Fruit fly (Drosophila melanogaster): Measurements from ENCODE around the gene Mp.

Mp gene

dm6 chr3L:7008351-7008750, 9.7 kb downstream of the Mp start (continued):
- peak; percentile 77; the same call in 1 of the 3 replicates for TF ChIP-seq ci (GFP tag; IDR thresholded peaks at IDR 0.05)
- peak; percentile 50 for TF ChIP-seq CG10274 (GFP tag; optimal IDR thresholded peaks at IDR 0.05)
- TF ChIP-seq so (GFP tag; IDR thresholded peaks at IDR 0.05) = peak; percentile 77; the same call in 1 of the 3 replicates
- TF ChIP-seq CG7271 (tag; optimal IDR thresholded peaks at IDR 0.05) = no peak
- peak; percentile 87 for TF ChIP-seq CG9437 (GFP tag; optimal IDR thresholded peaks at IDR 0.05)
- no peak for TF ChIP-seq Sry-β (GFP tag; optimal IDR thresholded peaks at IDR 0.05)
- TF ChIP-seq CG3407 (GFP tag; optimal IDR thresholded peaks at IDR 0.05) = peak; percentile 55
- TF ChIP-seq Sox100B (GFP tag; optimal IDR thresholded peaks at IDR 0.05) = peak; percentile 97
- TF ChIP-seq CG17802 (tag; optimal IDR thresholded peaks at IDR 0.05) = peak; percentile 32
- peak; percentile 64 for TF ChIP-seq salm (tag; optimal IDR thresholded peaks at IDR 0.05)
- TF ChIP-seq pfk (GFP tag; optimal IDR thresholded peaks at IDR 0.05) = no peak
- TF ChIP-seq danr (GFP tag; IDR thresholded peaks at IDR 0.05) = peak; percentile 67
- no peak for TF ChIP-seq Lim3 (GFP tag; IDR thresholded peaks at IDR 0.05)
- peak; percentile 12 for TF ChIP-seq pho (GFP tag; optimal IDR thresholded peaks at IDR 0.05)
- no peak for TF ChIP-seq disco-r (GFP tag; optimal IDR thresholded peaks at IDR 0.05)
- no peak for TF ChIP-seq Dfd (GFP tag; optimal IDR thresholded peaks at IDR 0.05)
- TF ChIP-seq CG5953 (GFP tag; IDR thresholded peaks at IDR 0.05) = no peak
- peak; percentile 68 for TF ChIP-seq sd (tag; optimal IDR thresholded peaks at IDR 0.05)
- peak; percentile 8 for TF ChIP-seq CG10565 (GFP tag; optimal IDR thresholded peaks at IDR 0.05)
- TF ChIP-seq CG14014 (GFP tag; IDR thresholded peaks at IDR 0.05) = peak; percentile 72
- TF ChIP-seq Scr (GFP tag; IDR thresholded peaks at IDR 0.05; ENCODE audit: partially characterized antibody) = no peak
- peak; percentile 87 for TF ChIP-seq BtbVII (GFP tag; optimal IDR thresholded peaks at IDR 0.05)
- no peak for TF ChIP-seq emc (GFP tag; optimal IDR thresholded peaks at IDR 0.05)
- TF ChIP-seq onecut (GFP tag; IDR thresholded peaks at IDR 0.05) = peak; percentile 63
- peak; percentile 78 for TF ChIP-seq HHEX (GFP tag; optimal IDR thresholded peaks at IDR 0.05)
- TF ChIP-seq CG30020 (tag; optimal IDR thresholded peaks at IDR 0.05) = no peak
- TF ChIP-seq ac (GFP tag; optimal IDR thresholded peaks at IDR 0.05) = no peak
- no peak for TF ChIP-seq Neu2 (GFP tag; optimal IDR thresholded peaks at IDR 0.05; ENCODE audit: borderline replicate concordance)
- peak; percentile 66 for TF ChIP-seq sisA (GFP tag; IDR thresholded peaks at IDR 0.05)
- TF ChIP-seq CG6765 (GFP tag; optimal IDR thresholded peaks at IDR 0.05) = peak; percentile 78
- TF ChIP-seq CG4617 (GFP tag; optimal IDR thresholded peaks at IDR 0.05; ENCODE audit: borderline replicate concordance) = peak; percentile 8
- TF ChIP-seq CrebB (tag; optimal IDR thresholded peaks at IDR 0.05) = peak; percentile 25
- peak; percentile 36 for TF ChIP-seq Bdp1 (GFP tag; optimal IDR thresholded peaks at IDR 0.05)
- TF ChIP-seq Vsx1 (GFP tag; optimal IDR thresholded peaks at IDR 0.05) = no peak
- peak; percentile 42 for TF ChIP-seq exex (tag; optimal IDR thresholded peaks at IDR 0.05)
- peak; percentile 9 for TF ChIP-seq CG8290 (GFP tag; optimal IDR thresholded peaks at IDR 0.05)
- no peak for TF ChIP-seq CG8290 (tag; optimal IDR thresholded peaks at IDR 0.05)
- TF ChIP-seq Bteb2 (GFP tag; optimal IDR thresholded peaks at IDR 0.05) = peak; percentile 65
- peak; percentile 76 for TF ChIP-seq stc (GFP tag; IDR thresholded peaks at IDR 0.05)
- TF ChIP-seq nau (GFP tag; optimal IDR thresholded peaks at IDR 0.05) = peak; percentile 67
- no peak for TF ChIP-seq inv (GFP tag; IDR thresholded peaks at IDR 0.05; ENCODE audit: partially characterized antibody)
- TF ChIP-seq da (GFP tag; optimal IDR thresholded peaks at IDR 0.05) = no peak
- TF ChIP-seq ftz-f1 (GFP tag; optimal IDR thresholded peaks at IDR 0.05) = no peak
- TF ChIP-seq lmd (GFP tag; IDR thresholded peaks at IDR 0.05) = peak; percentile 78
- peak; percentile 17 for TF ChIP-seq Sry-δ (GFP tag; optimal IDR thresholded peaks at IDR 0.05)
- TF ChIP-seq nerfin-1 (tag; optimal IDR thresholded peaks at IDR 0.05) = peak; percentile 93
- peak; percentile 96 for TF ChIP-seq nmo (GFP tag; optimal IDR thresholded peaks at IDR 0.05)
- TF ChIP-seq Hand (GFP tag; optimal IDR thresholded peaks at IDR 0.05) = peak; percentile 56
- peak; percentile 83 for TF ChIP-seq tap (tag; optimal IDR thresholded peaks at IDR 0.05)
- peak; percentile 46; the same call in 1 of the 3 replicates for TF ChIP-seq Dbx (GFP tag; IDR thresholded peaks at IDR 0.05)
- no peak for TF ChIP-seq CG11696 (GFP tag; IDR thresholded peaks at IDR 0.05)
